Fruit fly (Drosophila melanogaster) ovary, adult (tissue): Measurements from ENCODE around the gene sing.

Source experiments
- CG17801 ChIP-seq: fragments of 200-800 bp; optimal IDR thresholded peaks from 2 replicates; lab custom pipeline; 2019; ENCODE audit warnings: missing biosample characterization, mild to moderate bottlenecking, missing genetic modification characterization, moderate library complexity; ENCODE audit not compliant: partially characterized antibody

The sing gene

dm6 chrX:16677163-16677562, 1.9 kb upstream of the sing start:
- TF ChIP-seq CG17801: no peak

DNA sequence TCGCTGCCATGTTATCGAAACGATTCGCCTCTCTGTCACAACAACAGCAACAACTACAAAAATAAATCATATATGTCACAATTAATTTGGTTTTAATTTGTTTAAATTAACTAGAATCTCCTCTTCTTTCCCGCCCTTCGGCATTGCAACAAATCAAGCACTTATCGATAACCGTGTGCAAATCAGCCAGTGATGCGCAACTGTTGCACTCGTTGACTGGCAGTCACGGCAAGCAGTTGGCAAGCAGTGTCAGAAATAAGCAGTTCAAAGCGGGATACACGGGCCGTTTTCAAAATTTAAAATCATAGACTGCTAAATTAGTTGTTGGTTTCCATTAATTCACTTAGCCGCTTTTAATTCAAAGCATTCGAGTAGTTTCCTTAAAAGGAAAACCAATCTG, 4.7 kb downstream of the sing start, which contains the start of gene Axs:
Axs (minus strand) TSS at position 131 of the 400 bp plus-strand sequence.
- TF ChIP-seq CG17801: no peak

- TF ChIP-seq CG17801: no peak
These were observed 8.5 kb downstream of the sing start for dm6 chrX:16687400-16688105.

DNA sequence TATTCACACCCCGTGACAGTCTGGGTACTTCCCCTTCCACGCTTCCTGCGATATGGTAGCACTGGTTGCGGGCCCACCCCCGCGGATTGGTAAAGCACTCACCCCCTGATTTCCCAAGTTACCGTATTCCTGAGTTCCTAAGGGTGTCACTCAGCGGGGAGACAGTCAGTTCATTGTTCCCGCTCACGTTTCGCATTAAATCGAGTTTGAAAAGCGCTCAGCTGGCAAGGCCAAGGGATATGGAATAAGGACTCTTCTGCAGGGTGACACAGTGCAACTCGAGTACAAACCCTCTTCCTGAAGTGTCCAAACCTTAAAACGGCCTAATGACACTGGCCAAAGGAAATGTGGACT, 9.0 kb downstream of the sing start:
- TF ChIP-seq CG17801: no peak

dm6 chrX:16689339-16689738, 10.2 kb downstream of the sing start:
- TF ChIP-seq CG17801: no peak

DNA sequence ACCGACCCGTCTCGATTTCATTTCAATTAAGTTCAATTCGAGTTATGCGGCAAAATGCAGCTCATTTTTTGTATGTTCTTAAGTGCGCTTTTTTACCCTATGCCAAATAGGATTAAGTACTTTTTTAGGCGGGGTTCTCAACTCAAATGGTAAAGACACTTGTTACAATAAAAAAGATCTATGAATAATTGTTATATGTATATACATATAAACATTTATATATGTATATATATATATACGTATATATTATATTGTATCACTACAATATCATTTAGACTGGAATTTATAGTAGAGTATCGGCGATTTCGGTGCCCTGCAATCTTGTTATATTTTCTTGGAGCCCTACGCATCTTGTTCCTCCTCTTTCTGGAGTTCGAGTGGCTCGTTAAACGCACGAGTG, 10.9 kb downstream of the sing start:
- TF ChIP-seq CG17801: no peak

DNA sequence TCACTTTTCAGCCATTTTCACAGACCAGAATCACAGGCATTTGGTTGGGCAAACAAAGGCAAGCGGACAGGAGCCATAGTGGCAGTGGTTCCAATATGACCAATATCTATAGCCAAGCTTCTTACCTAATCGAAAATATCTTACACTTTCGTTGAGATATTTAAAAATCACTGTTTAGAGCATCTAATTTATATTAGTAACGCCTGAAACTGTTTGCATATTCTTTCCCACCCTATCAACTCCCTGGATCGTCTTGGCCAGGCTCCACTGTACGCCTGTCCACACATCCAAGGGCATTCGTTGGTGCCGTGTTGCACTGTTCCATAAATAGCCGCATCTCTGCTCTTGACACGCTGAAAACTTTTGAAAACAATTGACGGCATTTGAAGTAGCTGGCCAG, 11.4 kb downstream of the sing start:
- TF ChIP-seq CG17801: no peak

dm6 chrX:16691440-16691839, 12.3 kb downstream of the sing start:
- peak; percentile 49 for TF ChIP-seq CG17801

- no peak for TF ChIP-seq CG17801
These were observed 13.2 kb downstream of the sing start for dm6 chrX:16692325-16692724.

dm6 chrX:16693805-16694387, 14.8 kb downstream of the sing start:
- TF ChIP-seq CG17801: no peak

DNA sequence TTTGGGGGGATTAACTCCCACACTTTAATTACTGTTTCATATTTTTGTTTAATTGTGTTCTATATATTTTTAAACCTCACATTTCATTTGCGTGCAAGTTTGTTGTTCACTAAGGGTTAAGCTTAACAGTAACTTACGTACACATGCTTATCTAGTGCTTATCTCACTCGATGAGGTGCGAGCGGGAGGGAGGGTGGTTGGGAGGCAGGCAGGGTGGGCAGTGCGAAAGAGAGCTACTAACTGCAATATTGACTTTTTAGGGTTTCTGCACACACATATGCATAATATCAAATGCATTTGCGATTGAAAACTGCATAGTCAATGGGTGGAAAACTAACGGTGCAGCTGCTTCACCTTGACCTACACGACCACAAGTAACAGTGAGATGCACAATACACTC, 15.4 kb downstream of the sing start:
- no peak for TF ChIP-seq CG17801

DNA sequence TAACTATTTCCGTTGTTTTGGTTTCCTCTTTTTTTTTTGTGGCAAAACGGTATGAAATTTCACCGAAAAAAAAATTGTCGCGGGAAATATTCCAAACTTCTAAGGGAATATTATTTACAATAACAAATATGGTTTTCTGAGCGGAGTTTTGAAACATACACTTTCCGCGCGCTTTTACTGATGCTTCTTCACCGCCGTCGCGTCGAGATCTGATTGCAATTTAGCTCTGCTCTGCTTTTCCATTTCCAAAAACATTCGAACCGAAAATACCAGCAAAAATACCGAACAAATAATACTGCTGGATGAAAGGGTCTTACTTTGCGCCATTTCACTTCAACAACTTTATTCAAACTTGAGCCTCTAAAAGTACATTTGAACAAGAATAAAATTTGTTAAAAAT, 15.9 kb downstream of the sing start, which contains the start of gene Septin4:
Septin4 (minus strand) TSS at position 215 of the 400 bp plus-strand sequence.
- TF ChIP-seq CG17801: no peak

- TF ChIP-seq CG17801: no peak
These were observed 16.6 kb downstream of the sing start, which contains the start of gene CG4678 for dm6 chrX:16695658-16696181. Gene CG4678 (plus strand): TSS chrX:16696131.

- TF ChIP-seq CG17801: no peak
These were observed 17.8 kb downstream of the sing start for dm6 chrX:16696614-16697519.

- no peak for TF ChIP-seq CG17801
These were observed 18.9 kb downstream of the sing start for dm6 chrX:16697882-16698571.

dm6 chrX:16700070-16700469, 21.0 kb downstream of the sing start, which contains the start of gene CG9676:
Gene CG9676 (minus strand): TSS chrX:16700170.
- no peak for TF ChIP-seq CG17801
